Worm (Caenorhabditis elegans): ENCODE data around the gene irk-1.

irk-1 gene

DNA sequence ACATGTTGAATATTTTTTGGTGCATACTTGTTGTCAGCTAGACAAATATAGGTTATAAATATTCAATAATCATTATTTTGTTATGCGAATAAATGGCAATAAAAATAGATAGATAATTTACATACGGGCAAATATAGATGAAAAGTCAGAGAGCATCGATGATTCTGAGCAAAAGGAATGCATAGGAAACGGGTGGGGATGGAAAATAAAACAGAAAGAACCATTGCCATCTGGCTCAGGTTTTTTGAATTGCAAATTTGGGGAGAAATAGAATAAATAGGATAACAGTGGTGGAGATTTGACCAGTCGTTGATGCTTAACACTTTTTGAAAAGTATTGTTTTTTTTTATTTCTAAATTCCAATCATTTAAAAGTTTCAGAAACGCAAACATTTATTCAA lies 4.9 kb upstream of the irk-1 start, which contains the start of gene idpp-6:
Gene idpp-6, plus strand, starts transcription at position 301 of the 400 bp plus-strand sequence.
- TF ChIP-seq fkh-10 (GFP tag; optimal IDR thresholded peaks at IDR 0.05) (no peak), zip-5 (tag; optimal IDR thresholded peaks at IDR 0.05) (no peak), ceh-34 (tag; optimal IDR thresholded peaks at IDR 0.05) (no peak), unc-55 (GFP tag; optimal IDR thresholded peaks at IDR 0.05) (no peak), hlh-8 (tag; optimal IDR thresholded peaks at IDR 0.05) (no peak), nfya-1 (tag; optimal IDR thresholded peaks at IDR 0.05) (no peak), pat-9 (tag; optimal IDR thresholded peaks at IDR 0.05) (no peak), pros-1 (tag; optimal IDR thresholded peaks at IDR 0.05) (no peak), lim-6 (tag; optimal IDR thresholded peaks at IDR 0.05) (no peak), madf-2 (tag; optimal IDR thresholded peaks at IDR 0.05) (no peak), hlh-13 (GFP tag; optimal IDR thresholded peaks at IDR 0.05) (no peak), pha-2 (tag; optimal IDR thresholded peaks at IDR 0.05) (no peak), nhr-11 (tag; optimal IDR thresholded peaks at IDR 0.05) (no peak), dve-1 (tag; optimal IDR thresholded peaks at IDR 0.05) (no peak), ceh-9 (tag; optimal IDR thresholded peaks at IDR 0.05) (no peak)

DNA sequence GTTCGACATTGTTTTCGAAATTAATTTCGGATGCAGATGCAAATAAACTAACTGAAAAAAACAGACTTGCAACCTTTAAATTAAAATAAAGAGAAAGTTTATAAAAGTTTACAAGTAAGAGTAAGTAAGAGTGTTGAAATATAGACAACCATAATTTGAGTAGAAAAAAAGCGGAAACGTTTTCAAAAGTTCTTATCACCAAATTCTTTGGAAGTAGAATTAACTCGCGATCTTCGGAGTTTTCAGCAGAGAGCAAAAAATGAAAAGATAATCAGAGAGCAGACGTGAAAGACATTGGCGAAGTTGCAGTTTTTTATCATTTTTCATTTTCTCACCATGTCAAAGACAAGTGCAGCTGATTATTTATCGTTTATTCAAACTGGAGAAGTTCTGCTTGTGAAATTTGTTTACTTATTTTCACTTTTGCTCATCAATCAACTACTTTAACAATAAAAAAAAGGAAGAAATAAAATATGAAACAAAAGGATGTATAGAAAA lies 16.2 kb downstream of the irk-1 start, which contains the start of gene abts-4:
Gene abts-4, minus strand, starts transcription at position 51 of the 498 bp plus-strand sequence.
- TF ChIP-seq K09A11.1 (tag; optimal IDR thresholded peaks at IDR 0.05; ENCODE audit: insufficient read depth), result no peak
- no peak for TF ChIP-seq ztf-16 (tag; optimal IDR thresholded peaks at IDR 0.05)
- no peak for TF ChIP-seq ceh-22 (tag; optimal IDR thresholded peaks at IDR 0.05)
- TF ChIP-seq madf-2 (tag; optimal IDR thresholded peaks at IDR 0.05), result no peak
- TF ChIP-seq elt-2 (tag; optimal IDR thresholded peaks at IDR 0.05), result no peak
- TF ChIP-seq ceh-45 (GFP tag; IDR thresholded peaks at IDR 0.05), result no peak
- no peak for TF ChIP-seq sox-4 (tag; optimal IDR thresholded peaks at IDR 0.05)
- TF ChIP-seq pros-1 (tag; optimal IDR thresholded peaks at IDR 0.05), result no peak
- no peak for TF ChIP-seq ahr-1 (tag; optimal IDR thresholded peaks at IDR 0.05)
- TF ChIP-seq tbx-7 (tag; optimal IDR thresholded peaks at IDR 0.05), result no peak
- TF ChIP-seq ets-4 (tag; optimal IDR thresholded peaks at IDR 0.05), result no peak
- no peak for TF ChIP-seq unc-3 (GFP tag; conservative IDR thresholded peaks at IDR 0.05)
- no peak for TF ChIP-seq unc-3 (tag; optimal IDR thresholded peaks at IDR 0.05)

DNA sequence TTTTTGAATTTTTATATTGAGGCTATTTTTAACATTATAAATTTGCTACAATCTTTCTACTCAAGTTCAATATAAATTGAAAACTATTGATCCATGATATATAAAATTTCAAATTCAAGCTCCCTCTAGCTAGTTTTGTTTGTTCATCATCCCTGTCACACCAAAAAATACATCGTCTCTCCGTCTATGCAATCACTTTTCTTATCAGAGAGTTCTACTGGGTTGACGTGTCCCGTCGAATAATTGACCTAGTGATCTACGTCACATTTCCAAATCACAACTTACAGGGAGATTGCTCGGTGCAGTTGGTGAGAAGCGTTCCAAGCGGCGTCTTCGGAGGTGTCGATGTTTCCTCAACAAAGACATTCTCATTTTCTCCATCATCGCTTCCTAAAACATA lies 16.7 kb downstream of the irk-1 start:
- no peak for TF ChIP-seq ceh-14 (tag; optimal IDR thresholded peaks at IDR 0.05)
- no peak for TF ChIP-seq ahr-1 (tag; optimal IDR thresholded peaks at IDR 0.05)
- TF ChIP-seq K09A11.1 (tag; optimal IDR thresholded peaks at IDR 0.05; ENCODE audit: insufficient read depth), result no peak
- no peak for TF ChIP-seq unc-86 (tag; optimal IDR thresholded peaks at IDR 0.05)
- no peak for TF ChIP-seq C38D4.7 (GFP tag; optimal IDR thresholded peaks at IDR 0.05)
- no peak for TF ChIP-seq hlh-30 (tag; optimal IDR thresholded peaks at IDR 0.05; ENCODE audit: insufficient read depth)
- TF ChIP-seq ceh-6 (GFP tag; optimal IDR thresholded peaks at IDR 0.05), result no peak
- no peak for TF ChIP-seq K02D7.2 (tag; optimal IDR thresholded peaks at IDR 0.05)
- no peak for TF ChIP-seq hlh-8 (tag; optimal IDR thresholded peaks at IDR 0.05)
- no peak for TF ChIP-seq ets-4 (tag; optimal IDR thresholded peaks at IDR 0.05)
- no peak for TF ChIP-seq eyg-1 (tag; optimal IDR thresholded peaks at IDR 0.05)
- no peak for TF ChIP-seq pax-1 (tag; optimal IDR thresholded peaks at IDR 0.05)
- no peak for TF ChIP-seq ceh-9 (tag; optimal IDR thresholded peaks at IDR 0.05)
- TF ChIP-seq Y22D7AL.16 (tag; optimal IDR thresholded peaks at IDR 0.05), result no peak
- no peak for TF ChIP-seq ceh-48 (tag; optimal IDR thresholded peaks at IDR 0.05)
- no peak for TF ChIP-seq fkh-6 (tag; optimal IDR thresholded peaks at IDR 0.05)

DNA sequence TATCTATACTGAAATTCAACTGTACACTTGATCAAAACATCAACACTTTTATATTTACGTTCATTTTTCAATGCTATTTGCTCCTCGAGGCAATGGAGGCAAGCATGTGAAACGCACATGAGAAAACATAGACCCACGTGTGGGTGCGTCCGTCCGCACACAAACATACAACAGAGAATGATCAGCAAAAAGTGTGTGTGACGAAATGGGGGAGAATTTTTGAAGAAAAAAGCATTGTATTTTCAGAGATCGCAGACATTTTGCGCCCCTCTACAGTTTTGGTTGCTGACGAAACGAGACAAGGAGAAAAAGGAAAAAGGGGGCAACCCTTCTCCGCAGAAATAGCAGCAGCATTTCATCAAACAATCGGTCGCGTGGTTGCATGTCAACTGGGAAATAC lies 27.8 kb downstream of the irk-1 start:
- TF ChIP-seq ceh-14 (tag; optimal IDR thresholded peaks at IDR 0.05) (no peak), pax-1 (tag; optimal IDR thresholded peaks at IDR 0.05) (no peak), ceh-2 (tag; optimal IDR thresholded peaks at IDR 0.05) (no peak), nhr-232 (tag; optimal IDR thresholded peaks at IDR 0.05) (no peak), lim-6 (tag; optimal IDR thresholded peaks at IDR 0.05) (no peak), unc-55 (GFP tag; optimal IDR thresholded peaks at IDR 0.05) (peak; percentile 26), pqm-1 (tag; optimal IDR thresholded peaks at IDR 0.05) (peak; percentile 70), lin-11 (tag; optimal IDR thresholded peaks at IDR 0.05) (no peak), gmeb-2 (tag; optimal IDR thresholded peaks at IDR 0.05) (no peak), nhr-11 (tag; optimal IDR thresholded peaks at IDR 0.05) (no peak), ceh-6 (GFP tag; optimal IDR thresholded peaks at IDR 0.05) (no peak), K09A11.1 (tag; optimal IDR thresholded peaks at IDR 0.05; ENCODE audit: insufficient read depth) (peak; percentile 4), ets-4 (tag; optimal IDR thresholded peaks at IDR 0.05) (peak; percentile 69), elt-2 (tag; optimal IDR thresholded peaks at IDR 0.05) (peak; percentile 7), hlh-15 (tag; optimal IDR thresholded peaks at IDR 0.05) (no peak), F13H6.1 (tag; optimal IDR thresholded peaks at IDR 0.05) (peak; percentile 32), ceh-18 (tag; optimal IDR thresholded peaks at IDR 0.05) (peak; percentile 79), C38D4.7 (GFP tag; optimal IDR thresholded peaks at IDR 0.05) (no peak), dve-1 (tag; optimal IDR thresholded peaks at IDR 0.05) (peak; percentile 50), hlh-30 (tag; optimal IDR thresholded peaks at IDR 0.05; ENCODE audit: insufficient read depth) (peak; percentile 11), nfya-1 (tag; optimal IDR thresholded peaks at IDR 0.05) (peak; percentile 48)

Data from whole organism, late embryonic.